Worm (Caenorhabditis elegans): ENCODE results near the gene best-4.

- TF ChIP-seq flt-1 (GFP tag; IDR thresholded peaks at IDR 0.05) (no peak), T22C8.4 (GFP tag; IDR thresholded peaks at IDR 0.05) (no peak), med-1 (GFP tag; optimal IDR thresholded peaks at IDR 0.05; ENCODE audit: insufficient read depth) (no peak)
Measured at ce11 chrII:43640-44039, 32.0 kb upstream of the best-4 start, which contains the start of gene nfyc-1.

Data from whole organism, midembryonic.